Fruit fly (Drosophila melanogaster): ENCODE measurements around the gene emc.

emc gene

DNA sequence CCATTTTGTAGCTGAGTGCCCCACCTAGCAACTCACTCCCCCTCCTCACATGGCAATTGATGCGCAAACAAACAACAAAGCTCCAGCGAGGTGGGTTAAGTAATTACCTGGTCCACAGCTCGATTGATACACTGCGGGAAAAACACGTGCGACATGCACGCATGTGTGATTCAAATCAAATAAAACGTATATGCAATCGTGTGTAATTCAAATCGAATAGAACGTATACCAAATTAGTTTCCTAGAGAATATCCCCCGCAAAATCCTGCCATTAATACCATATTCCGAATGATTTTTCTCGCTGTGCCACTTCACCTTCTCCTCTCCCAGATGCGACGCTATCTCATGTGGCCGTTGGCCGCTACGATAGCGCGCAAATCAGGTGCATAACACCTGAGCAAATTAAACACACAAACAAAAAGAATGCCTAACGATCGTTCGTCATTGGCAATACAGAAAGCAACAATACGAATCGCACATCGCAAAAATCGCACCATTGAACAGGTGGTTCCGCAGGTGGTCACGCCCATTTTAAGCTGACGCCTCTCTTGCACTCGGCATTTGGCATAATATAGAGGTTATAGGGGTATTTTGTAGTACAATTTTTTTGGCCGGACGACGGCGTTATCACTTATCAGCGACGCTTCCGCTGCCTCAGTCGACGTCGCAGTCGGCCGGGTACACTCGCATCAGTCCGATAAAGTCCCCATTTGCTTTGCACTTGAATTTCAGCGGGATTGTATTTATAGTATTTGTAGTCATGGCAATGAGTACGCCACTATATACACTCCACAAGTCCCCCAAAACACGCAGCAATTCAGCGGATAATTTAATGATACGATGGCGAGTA, 35.1 kb downstream of the emc start (continued):
- peak; percentile 39; the same call in 1 of the 2 replicates for TF ChIP-seq Oaz (GFP tag; IDR thresholded peaks at IDR 0.05)
- peak; percentile 75 for TF ChIP-seq CG7786 (GFP tag; optimal IDR thresholded peaks at IDR 0.05)
- no peak for TF ChIP-seq gt (GFP tag; IDR thresholded peaks at IDR 0.05)
- TF ChIP-seq CG17829 (tag; optimal IDR thresholded peaks at IDR 0.05), result peak; percentile 46
- peak; percentile 51; the same call in 2 of the 3 replicates for TF ChIP-seq CG17361 (GFP tag; IDR thresholded peaks at IDR 0.05)
- peak; percentile 78; the same call in 2 of the 3 replicates for TF ChIP-seq ci (GFP tag; IDR thresholded peaks at IDR 0.05)
- TF ChIP-seq peb (GFP tag; IDR thresholded peaks at IDR 0.05), result peak; percentile 21; the same call in 1 of the 2 replicates
- no peak for TF ChIP-seq CG15479 (GFP tag; optimal IDR thresholded peaks at IDR 0.05)
- TF ChIP-seq CG8359 (GFP tag; optimal IDR thresholded peaks at IDR 0.05; ENCODE audit: borderline replicate concordance), result no peak
- peak; percentile 56 for TF ChIP-seq cwo (GFP tag; optimal IDR thresholded peaks at IDR 0.05)
- peak; percentile 50 for TF ChIP-seq az2 (GFP tag; optimal IDR thresholded peaks at IDR 0.05)
- TF ChIP-seq Hmx (GFP tag; optimal IDR thresholded peaks at IDR 0.05), result no peak
- TF ChIP-seq ham (GFP tag; IDR thresholded peaks at IDR 0.05), result no peak
- peak; percentile 54 for TF ChIP-seq CG18262 (tag; optimal IDR thresholded peaks at IDR 0.05)
- no peak for TF ChIP-seq Doc3 (GFP tag; IDR thresholded peaks at IDR 0.05; ENCODE audit: partially characterized antibody)
- TF ChIP-seq CG12299 (tag; optimal IDR thresholded peaks at IDR 0.05), result peak; percentile 23
- TF ChIP-seq CG7987 (GFP tag; optimal IDR thresholded peaks at IDR 0.05), result no peak
- TF ChIP-seq bsh (GFP tag; optimal IDR thresholded peaks at IDR 0.05), result peak in 1 of 2 experiments; percentile 71
- TF ChIP-seq scrt (GFP tag; optimal IDR thresholded peaks at IDR 0.05), result peak; percentile 27
- peak; percentile 56; the same call in 1 of the 2 replicates for TF ChIP-seq CG1024 (GFP tag; IDR thresholded peaks at IDR 0.05)
- peak; percentile 53 for TF ChIP-seq schlank (tag; optimal IDR thresholded peaks at IDR 0.05)
- peak; percentile 92 for TF ChIP-seq Med (GFP tag)
- TF ChIP-seq Lhr (GFP tag; optimal IDR thresholded peaks at IDR 0.05), result peak; percentile 24
- TF ChIP-seq Fer3 (tag; optimal IDR thresholded peaks at IDR 0.05), result peak; percentile 44
- peak; percentile 14; the same call in 1 of the 2 replicates for TF ChIP-seq rib (GFP tag; IDR thresholded peaks at IDR 0.05)
- TF ChIP-seq kah (GFP tag; optimal IDR thresholded peaks at IDR 0.05), result peak; percentile 53
- peak; percentile 37 for TF ChIP-seq fd3F (GFP tag; optimal IDR thresholded peaks at IDR 0.05)
- TF ChIP-seq Xrp1 (GFP tag; IDR thresholded peaks at IDR 0.05), result peak; percentile 69
- TF ChIP-seq vvl (GFP tag; IDR thresholded peaks at IDR 0.05), result peak; percentile 79
- no peak for TF ChIP-seq yki (optimal IDR thresholded peaks at IDR 0.05)
- TF ChIP-seq CG43689 (GFP tag; IDR thresholded peaks at IDR 0.05), result peak; percentile 49
- TF ChIP-seq CG18764 (GFP tag; optimal IDR thresholded peaks at IDR 0.05), result peak; percentile 22
- peak; percentile 43 for TF ChIP-seq CG8089 (GFP tag; optimal IDR thresholded peaks at IDR 0.05)
- peak; percentile 74 for TF ChIP-seq seq (GFP tag; IDR thresholded peaks at IDR 0.05)
- peak; percentile 68 for TF ChIP-seq CG11093 (GFP tag; IDR thresholded peaks at IDR 0.05)
- TF ChIP-seq CG42726 (GFP tag; IDR thresholded peaks at IDR 0.05; ENCODE audit: partially characterized antibody), result no peak
- peak; percentile 57 for TF ChIP-seq HLH54F (GFP tag; optimal IDR thresholded peaks at IDR 0.05)
- peak; percentile 74 for TF ChIP-seq CG12219 (GFP tag; optimal IDR thresholded peaks at IDR 0.05)
- TF ChIP-seq CG2116 (GFP tag; optimal IDR thresholded peaks at IDR 0.05), result peak; percentile 11
- TF ChIP-seq bcd (GFP tag; optimal IDR thresholded peaks at IDR 0.05), result peak; percentile 62
- peak; percentile 16 for TF ChIP-seq CG31365 (tag; optimal IDR thresholded peaks at IDR 0.05)
- peak; percentile 69 for TF ChIP-seq CG32532 (GFP tag; IDR thresholded peaks at IDR 0.05)
- TF ChIP-seq CG3065 (GFP tag; optimal IDR thresholded peaks at IDR 0.05), result no peak
- peak; percentile 53 for TF ChIP-seq tx (GFP tag; optimal IDR thresholded peaks at IDR 0.05)
- no peak for TF ChIP-seq CG18011 (GFP tag; optimal IDR thresholded peaks at IDR 0.05)
- TF ChIP-seq CG9932 (GFP tag; IDR thresholded peaks at IDR 0.05), result peak; percentile 64
- TF ChIP-seq CG11456 (GFP tag; IDR thresholded peaks at IDR 0.05), result peak; percentile 77
- no peak for TF ChIP-seq knrl (GFP tag; IDR thresholded peaks at IDR 0.05; ENCODE audit: partially characterized antibody)
- peak; percentile 75 for TF ChIP-seq ap (GFP tag; IDR thresholded peaks at IDR 0.05)
